Worm (Caenorhabditis elegans): ENCODE results near the gene slc-36.5.

slc-36.5 gene

ce11 chrII:6842009-6842408, 34.8 kb downstream of the slc-36.5 start:
- no peak for TF ChIP-seq nhr-28 (tag; optimal IDR thresholded peaks at IDR 0.05)
- TF ChIP-seq nhr-12 (tag; optimal IDR thresholded peaks at IDR 0.05), result no peak
- TF ChIP-seq ces-1 (GFP tag; optimal IDR thresholded peaks at IDR 0.05), result no peak
- no peak for TF ChIP-seq ceh-43 (GFP tag; optimal IDR thresholded peaks at IDR 0.05)

- TF ChIP-seq lin-13 (tag; optimal IDR thresholded peaks at IDR 0.05) (no peak), unc-39 (tag; optimal IDR thresholded peaks at IDR 0.05) (no peak), unc-120 (tag; optimal IDR thresholded peaks at IDR 0.05; ENCODE audit: poor library complexity, severe bottlenecking) (peak; percentile 72), nhr-28 (tag; optimal IDR thresholded peaks at IDR 0.05) (no peak), mab-5 (tag; optimal IDR thresholded peaks at IDR 0.05) (peak; percentile 44), hlh-1 (tag; optimal IDR thresholded peaks at IDR 0.05) (peak; percentile 81), nhr-237 (tag; optimal IDR thresholded peaks at IDR 0.05) (no peak), ceh-83 (GFP tag; optimal IDR thresholded peaks at IDR 0.05) (no peak), ztf-11 (tag; optimal IDR thresholded peaks at IDR 0.05) (no peak), nhr-12 (tag; optimal IDR thresholded peaks at IDR 0.05) (no peak), bed-3 (GFP tag; optimal IDR thresholded peaks at IDR 0.05) (no peak), mep-1 (tag; optimal IDR thresholded peaks at IDR 0.05) (no peak), ces-1 (GFP tag; optimal IDR thresholded peaks at IDR 0.05) (no peak), drap-1 (GFP tag; optimal IDR thresholded peaks at IDR 0.05) (no peak), zip-8 (tag; optimal IDR thresholded peaks at IDR 0.05) (no peak), M03D4.4 (tag; optimal IDR thresholded peaks at IDR 0.05) (no peak), nhr-76 (tag; optimal IDR thresholded peaks at IDR 0.05) (no peak), unc-62 (GFP tag; optimal IDR thresholded peaks at IDR 0.05) (peak; percentile 79), ham-2 (GFP tag; optimal IDR thresholded peaks at IDR 0.05) (no peak), flh-1 (GFP tag; optimal IDR thresholded peaks at IDR 0.05) (no peak), ceh-39 (tag; optimal IDR thresholded peaks at IDR 0.05) (no peak), lsy-2 (tag; optimal IDR thresholded peaks at IDR 0.05) (no peak), snpc-4 (tag; optimal IDR thresholded peaks at IDR 0.05) (no peak), elt-1 (tag; optimal IDR thresholded peaks at IDR 0.05; ENCODE audit: borderline replicate concordance, insufficient read depth) (no peak), sptf-1 (tag; optimal IDR thresholded peaks at IDR 0.05) (peak; percentile 30), blmp-1 (tag; optimal IDR thresholded peaks at IDR 0.05) (no peak), nhr-2 (tag; optimal IDR thresholded peaks at IDR 0.05) (no peak), elt-3 (tag; optimal IDR thresholded peaks at IDR 0.05) (no peak)
These were observed 35.8 kb downstream of the slc-36.5 start for ce11 chrII:6841102-6841501.

- TF ChIP-seq hlh-1 (tag; optimal IDR thresholded peaks at IDR 0.05) (no peak), ces-1 (GFP tag; optimal IDR thresholded peaks at IDR 0.05) (peak; percentile 24)
These were observed 36.2 kb downstream of the slc-36.5 start for ce11 chrII:6840663-6841062.

ce11 chrII:6838977-6839376, 37.9 kb downstream of the slc-36.5 start:
- TF ChIP-seq nhr-76 (tag; optimal IDR thresholded peaks at IDR 0.05) (no peak), hlh-1 (tag; optimal IDR thresholded peaks at IDR 0.05) (peak; percentile 72), ztf-11 (tag; optimal IDR thresholded peaks at IDR 0.05) (no peak), tbx-8 (GFP tag; optimal IDR thresholded peaks at IDR 0.05) (no peak), unc-120 (tag; optimal IDR thresholded peaks at IDR 0.05; ENCODE audit: poor library complexity, severe bottlenecking) (peak; percentile 34), unc-62 (GFP tag; optimal IDR thresholded peaks at IDR 0.05) (no peak), mab-5 (tag; optimal IDR thresholded peaks at IDR 0.05) (no peak), M03D4.4 (tag; optimal IDR thresholded peaks at IDR 0.05) (no peak), cnd-1 (tag; optimal IDR thresholded peaks at IDR 0.05) (peak; percentile 50), pha-4 (tag; optimal IDR thresholded peaks at IDR 0.05) (peak; percentile 1), nhr-2 (tag; optimal IDR thresholded peaks at IDR 0.05) (peak; percentile 34)

ce11 chrII:6838270-6838878, 38.5 kb downstream of the slc-36.5 start:
- TF ChIP-seq unc-39 (tag; optimal IDR thresholded peaks at IDR 0.05), result no peak
- peak; percentile 80 for TF ChIP-seq unc-62 (GFP tag; optimal IDR thresholded peaks at IDR 0.05)
- no peak for TF ChIP-seq ceh-83 (GFP tag; optimal IDR thresholded peaks at IDR 0.05)
- TF ChIP-seq tbx-8 (GFP tag; optimal IDR thresholded peaks at IDR 0.05), result no peak
- no peak for TF ChIP-seq mab-5 (tag; optimal IDR thresholded peaks at IDR 0.05)
- no peak for TF ChIP-seq zip-8 (tag; optimal IDR thresholded peaks at IDR 0.05)
- no peak for TF ChIP-seq sptf-1 (tag; optimal IDR thresholded peaks at IDR 0.05)
- TF ChIP-seq bed-3 (GFP tag; optimal IDR thresholded peaks at IDR 0.05), result no peak
- peak; percentile 50 for TF ChIP-seq mls-2 (tag; optimal IDR thresholded peaks at IDR 0.05)
- TF ChIP-seq ceh-43 (GFP tag; optimal IDR thresholded peaks at IDR 0.05), result peak; percentile 82
- TF ChIP-seq pha-4 (tag; optimal IDR thresholded peaks at IDR 0.05), result no peak
- no peak for TF ChIP-seq snpc-4 (tag; optimal IDR thresholded peaks at IDR 0.05)
- TF ChIP-seq unc-120 (tag; optimal IDR thresholded peaks at IDR 0.05; ENCODE audit: poor library complexity, severe bottlenecking), result peak; percentile 44
- peak; percentile 91 for TF ChIP-seq ces-1 (GFP tag; optimal IDR thresholded peaks at IDR 0.05)
- TF ChIP-seq nhr-12 (tag; optimal IDR thresholded peaks at IDR 0.05), result no peak
- no peak for TF ChIP-seq nhr-28 (tag; optimal IDR thresholded peaks at IDR 0.05)
- no peak for TF ChIP-seq mep-1 (tag; optimal IDR thresholded peaks at IDR 0.05)
- no peak for TF ChIP-seq sem-2 (GFP tag; optimal IDR thresholded peaks at IDR 0.05)
- TF ChIP-seq drap-1 (GFP tag; optimal IDR thresholded peaks at IDR 0.05), result no peak
- no peak for TF ChIP-seq blmp-1 (tag; optimal IDR thresholded peaks at IDR 0.05)
- no peak for TF ChIP-seq ztf-11 (tag; optimal IDR thresholded peaks at IDR 0.05)
- no peak for TF ChIP-seq flh-1 (GFP tag; optimal IDR thresholded peaks at IDR 0.05)
- no peak for TF ChIP-seq cnd-1 (tag; optimal IDR thresholded peaks at IDR 0.05)
- TF ChIP-seq lin-13 (tag; optimal IDR thresholded peaks at IDR 0.05), result no peak
- no peak for TF ChIP-seq elt-1 (tag; optimal IDR thresholded peaks at IDR 0.05; ENCODE audit: borderline replicate concordance, insufficient read depth)
- TF ChIP-seq ceh-39 (tag; optimal IDR thresholded peaks at IDR 0.05), result no peak
- TF ChIP-seq lin-32 (GFP tag; optimal IDR thresholded peaks at IDR 0.05), result no peak
- no peak for TF ChIP-seq M03D4.4 (tag; optimal IDR thresholded peaks at IDR 0.05)
- no peak for TF ChIP-seq elt-3 (tag; optimal IDR thresholded peaks at IDR 0.05)
- no peak for TF ChIP-seq nhr-237 (tag; optimal IDR thresholded peaks at IDR 0.05)
- no peak for TF ChIP-seq lsy-2 (tag; optimal IDR thresholded peaks at IDR 0.05)
- peak; percentile 48 for TF ChIP-seq ham-2 (GFP tag; optimal IDR thresholded peaks at IDR 0.05)
- no peak for TF ChIP-seq nhr-2 (tag; optimal IDR thresholded peaks at IDR 0.05)
- TF ChIP-seq hlh-1 (tag; optimal IDR thresholded peaks at IDR 0.05), result no peak
- TF ChIP-seq nhr-76 (tag; optimal IDR thresholded peaks at IDR 0.05), result no peak
